Fruit fly (Drosophila melanogaster) whole organism, adult: ENCODE results near the gene ver.

ENCODE experiments used
- CG11617 ChIP-seq: fragments of 200-800 bp; sonication (Bioruptor generic); optimal IDR thresholded peaks from 2 replicates; lab custom pipeline; 2017; ENCODE audit warnings: mild to moderate bottlenecking, missing biosample characterization, missing genetic modification reagents, missing genetic modification characterization
- CG12768 ChIP-seq: fragments of 200-800 bp; sonication (Bioruptor generic); optimal IDR thresholded peaks from 2 replicates; lab custom pipeline; 2017; ENCODE audit warnings: missing biosample characterization, missing genetic modification characterization, mild to moderate bottlenecking, moderate library complexity, missing genetic modification reagents
- CG14711 ChIP-seq: fragments of 200-800 bp; sonication (Bioruptor generic); optimal IDR thresholded peaks from 2 replicates; lab custom pipeline; 2018; ENCODE audit warnings: missing biosample characterization, mild to moderate bottlenecking, missing genetic modification characterization, moderate library complexity
- CG1620 ChIP-seq: fragments of 200-800 bp; sonication (Bioruptor generic); optimal IDR thresholded peaks from 2 replicates; lab custom pipeline; 2016; ENCODE audit warnings: missing biosample characterization, missing genetic modification characterization
- CG33017 ChIP-seq: fragments of 200-800 bp; sonication (Bioruptor generic); optimal IDR thresholded peaks from 2 replicates; lab custom pipeline; 2018; ENCODE audit warnings: missing biosample characterization, mild to moderate bottlenecking, missing genetic modification characterization, moderate library complexity
- CG5204 ChIP-seq: fragments of 200-800 bp; sonication (Bioruptor generic); optimal IDR thresholded peaks from 2 replicates; lab custom pipeline; 2016; ENCODE audit warnings: missing biosample characterization, missing genetic modification characterization
- CG7045 ChIP-seq: fragments of 200-800 bp; sonication (Bioruptor generic); optimal IDR thresholded peaks from 2 replicates; lab custom pipeline; 2017; ENCODE audit warnings: missing biosample characterization, mild to moderate bottlenecking, missing genetic modification characterization
- CG7101 ChIP-seq: fragments of 200-800 bp; sonication (Bioruptor generic); optimal IDR thresholded peaks from 2 replicates; lab custom pipeline; 2018; ENCODE audit warnings: missing biosample characterization, mild to moderate bottlenecking, missing genetic modification characterization, moderate library complexity
- Clk ChIP-seq: fragments of 200-800 bp; sonication (Bioruptor generic); optimal IDR thresholded peaks from 2 replicates; lab custom pipeline; 2017; ENCODE audit warnings: missing biosample characterization, missing genetic modification characterization
- Crg-1 ChIP-seq: fragments of 200-800 bp; sonication (Bioruptor generic); optimal IDR thresholded peaks from 2 replicates; lab custom pipeline; 2016; ENCODE audit warnings: missing biosample characterization, missing genetic modification characterization
- Hr96 ChIP-seq: fragments of 200-800 bp; sonication (Bioruptor generic); optimal IDR thresholded peaks from 2 replicates; lab custom pipeline; 2016; ENCODE audit warnings: missing biosample characterization, missing genetic modification characterization
- Mnt ChIP-seq: fragments of 200-800 bp; sonication (Bioruptor generic); optimal IDR thresholded peaks from 2 replicates; lab custom pipeline; 2016; ENCODE audit warnings: missing biosample characterization, mild to moderate bottlenecking, missing genetic modification characterization
- bab1 ChIP-seq: fragments of 200-800 bp; sonication (Bioruptor generic); optimal IDR thresholded peaks from 3 replicates; lab custom pipeline; 2019; ENCODE audit warnings: missing biosample characterization, mild to moderate bottlenecking, missing genetic modification characterization, moderate library complexity
- cic ChIP-seq: fragments of 200-800 bp; sonication (Bioruptor generic); optimal IDR thresholded peaks from 2 replicates; lab custom pipeline; 2017; ENCODE audit warnings: missing biosample characterization, mild to moderate bottlenecking, missing genetic modification characterization, moderate library complexity
- cnc ChIP-seq, 2 experiments: fragments of >200 bp; optimal IDR thresholded peaks; 2 replicates each; lab custom pipeline; 2017
- kay ChIP-seq: fragments of 200-800 bp; sonication (Bioruptor generic); peaks from one replicate; lab custom pipeline; 2016; ENCODE audit warnings: missing biosample characterization, missing genetic modification characterization, borderline replicate concordance
- ovo ChIP-seq: fragments of 200-800 bp; sonication (Bioruptor generic); optimal IDR thresholded peaks from 2 replicates; lab custom pipeline; 2016; ENCODE audit warnings: missing biosample characterization, missing genetic modification characterization
- pad ChIP-seq: fragments of 200-800 bp; sonication (Bioruptor generic); optimal IDR thresholded peaks from 3 replicates; lab custom pipeline; 2017; ENCODE audit warnings: missing biosample characterization, missing genetic modification characterization, mild to moderate bottlenecking, moderate library complexity, missing genetic modification reagents
- tj ChIP-seq: fragments of 200-800 bp; sonication (Bioruptor generic); optimal IDR thresholded peaks from 3 replicates; lab custom pipeline; 2017; ENCODE audit warnings: missing biosample characterization, mild to moderate bottlenecking, missing genetic modification characterization, moderate library complexity
- toe ChIP-seq: fragments of 200-800 bp; sonication (Bioruptor generic); optimal IDR thresholded peaks from 2 replicates; lab custom pipeline; 2016; ENCODE audit warnings: missing biosample characterization, missing genetic modification characterization

ver gene

DNA sequence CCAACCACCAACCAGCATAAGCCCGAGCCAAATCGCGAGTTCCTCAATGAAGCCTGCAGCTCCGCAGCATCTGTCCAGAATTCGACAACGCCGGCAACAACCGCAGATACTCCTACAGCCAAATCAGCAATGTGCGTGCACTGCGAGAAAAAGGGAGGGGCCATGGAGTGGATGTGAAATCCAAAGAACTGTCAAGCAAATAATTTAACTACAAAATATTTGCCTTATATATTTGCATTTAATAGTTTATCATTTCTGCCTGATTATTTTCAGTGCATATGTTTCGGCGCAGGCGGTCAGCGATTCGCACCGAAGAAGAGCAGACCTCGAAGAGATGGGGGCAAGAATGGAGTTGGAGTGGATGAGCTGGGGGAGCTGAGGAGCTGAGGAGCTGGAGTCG lies 27.9 kb downstream of the ver start:
- TF ChIP-seq kay (GFP tag; lab: Kevin White, UChicago) (no peak), Clk (no peak), CG7045 (GFP tag; lab: Kevin White, UChicago) (no peak), Mnt (GFP tag; lab: Kevin White, UChicago) (no peak), pad (GFP tag; lab: Kevin White, UChicago) (no peak), CG11617 (GFP tag; lab: Kevin White, UChicago) (no peak), cic (GFP tag; lab: Kevin White, UChicago) (no peak), Crg-1 (GFP tag; lab: Kevin White, UChicago) (no peak), cnc (optimal IDR thresholded peaks at IDR 0.05; lab: Kevin White, UChicago) (no peak), CG5204 (no peak), tj (GFP tag; lab: Kevin White, UChicago) (no peak), Hr96 (no peak), bab1 (GFP tag; lab: Kevin White, UChicago) (no peak), CG7101 (no peak), CG14711 (tag; lab: Kevin White, UChicago) (no peak), toe (GFP tag; lab: Kevin White, UChicago) (no peak), ovo (GFP tag; lab: Kevin White, UChicago) (no peak)

DNA sequence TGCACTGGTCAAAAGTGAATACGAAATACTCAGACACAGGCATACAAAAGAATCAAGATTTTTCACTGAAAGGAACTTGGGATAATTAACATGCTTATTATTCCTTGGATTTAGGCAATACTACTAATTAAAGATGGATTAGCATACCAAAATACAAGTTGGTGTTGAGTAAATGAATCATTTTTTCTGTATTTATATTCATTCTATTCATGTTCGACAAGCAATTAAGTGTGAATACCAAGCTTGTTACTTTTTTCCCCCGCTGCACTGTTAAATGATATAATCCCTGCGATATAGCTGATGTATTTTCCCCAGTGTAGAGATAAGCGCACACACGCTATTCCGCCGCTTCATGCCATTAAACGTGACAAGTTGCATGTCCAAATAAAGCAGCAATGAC lies 33.9 kb downstream of the ver start:
- TF ChIP-seq Hr96 (no peak), CG11617 (GFP tag; lab: Kevin White, UChicago) (no peak), ovo (GFP tag; lab: Kevin White, UChicago) (no peak), CG7045 (GFP tag; lab: Kevin White, UChicago) (no peak), CG7101 (no peak), bab1 (GFP tag; lab: Kevin White, UChicago) (no peak), kay (GFP tag; lab: Kevin White, UChicago) (no peak), CG5204 (no peak), cnc (optimal IDR thresholded peaks at IDR 0.05; lab: Kevin White, UChicago) (no peak), CG1620 (GFP tag; lab: Kevin White, UChicago) (no peak), tj (GFP tag; lab: Kevin White, UChicago) (no peak), pad (GFP tag; lab: Kevin White, UChicago) (no peak), cic (GFP tag; lab: Kevin White, UChicago) (no peak), Clk (no peak), CG33017 (tag; lab: Kevin White, UChicago) (no peak), Mnt (GFP tag; lab: Kevin White, UChicago) (no peak), Crg-1 (GFP tag; lab: Kevin White, UChicago) (no peak), toe (GFP tag; lab: Kevin White, UChicago) (no peak)

- TF ChIP-seq CG12768 (GFP tag; lab: Kevin White, UChicago) (no peak), CG33017 (tag; lab: Kevin White, UChicago) (no peak), CG11617 (GFP tag; lab: Kevin White, UChicago) (no peak), CG14711 (tag; lab: Kevin White, UChicago) (no peak), Hr96 (no peak), Mnt (GFP tag; lab: Kevin White, UChicago) (no peak), toe (GFP tag; lab: Kevin White, UChicago) (no peak), tj (GFP tag; lab: Kevin White, UChicago) (no peak), pad (GFP tag; lab: Kevin White, UChicago) (no peak), ovo (GFP tag; lab: Kevin White, UChicago) (no peak)
Measured at dm6 chr3L:12559273-12559672, 35.5 kb downstream of the ver start.

dm6 chr3L:12564284-12564683 lies 40.5 kb downstream of the ver start:
- TF ChIP-seq tj (GFP tag; lab: Kevin White, UChicago): no peak
- no peak for TF ChIP-seq CG1620 (GFP tag; lab: Kevin White, UChicago)
- TF ChIP-seq CG5204: no peak
- no peak for TF ChIP-seq CG33017 (tag; lab: Kevin White, UChicago)
- TF ChIP-seq pad (GFP tag; lab: Kevin White, UChicago): no peak

- TF ChIP-seq CG14711 (tag; lab: Kevin White, UChicago) (no peak), Mnt (GFP tag; lab: Kevin White, UChicago) (no peak), Hr96 (no peak), toe (GFP tag; lab: Kevin White, UChicago) (no peak), CG5204 (no peak), pad (GFP tag; lab: Kevin White, UChicago) (no peak), cnc (optimal IDR thresholded peaks at IDR 0.05; lab: Kevin White, UChicago) (no peak), bab1 (GFP tag; lab: Kevin White, UChicago) (no peak), CG11617 (GFP tag; lab: Kevin White, UChicago) (no peak), CG7045 (GFP tag; lab: Kevin White, UChicago) (no peak), cic (GFP tag; lab: Kevin White, UChicago) (no peak)
Measured at dm6 chr3L:12564979-12565378, 41.2 kb downstream of the ver start.

DNA sequence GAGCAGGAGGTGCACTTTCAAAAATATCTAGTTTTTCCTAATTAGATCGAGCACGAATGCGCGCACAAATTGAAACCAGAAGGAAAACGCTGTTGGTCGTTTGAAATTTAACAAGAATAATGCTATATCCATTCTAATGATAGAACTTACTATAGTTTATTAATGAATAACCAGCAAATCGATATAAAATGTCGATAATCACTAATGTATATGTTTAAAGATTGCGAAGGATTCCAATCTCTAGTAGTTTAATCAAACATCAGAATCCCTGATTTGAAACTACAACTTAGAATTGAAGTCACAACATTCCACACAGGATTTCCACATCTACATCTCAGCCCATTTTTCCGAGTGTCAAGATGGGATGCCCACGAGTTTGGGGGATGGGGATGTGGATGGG lies 41.6 kb downstream of the ver start:
- TF ChIP-seq CG1620 (GFP tag; lab: Kevin White, UChicago): no peak
- TF ChIP-seq CG11617 (GFP tag; lab: Kevin White, UChicago): no peak
- TF ChIP-seq CG7045 (GFP tag; lab: Kevin White, UChicago): no peak
- TF ChIP-seq pad (GFP tag; lab: Kevin White, UChicago): no peak
